Fruit fly (Drosophila melanogaster): ENCODE data around the gene CG3339.
A peak's percentile ranks its signal among the peaks of the same experiment; 100 is the strongest.

DNA sequence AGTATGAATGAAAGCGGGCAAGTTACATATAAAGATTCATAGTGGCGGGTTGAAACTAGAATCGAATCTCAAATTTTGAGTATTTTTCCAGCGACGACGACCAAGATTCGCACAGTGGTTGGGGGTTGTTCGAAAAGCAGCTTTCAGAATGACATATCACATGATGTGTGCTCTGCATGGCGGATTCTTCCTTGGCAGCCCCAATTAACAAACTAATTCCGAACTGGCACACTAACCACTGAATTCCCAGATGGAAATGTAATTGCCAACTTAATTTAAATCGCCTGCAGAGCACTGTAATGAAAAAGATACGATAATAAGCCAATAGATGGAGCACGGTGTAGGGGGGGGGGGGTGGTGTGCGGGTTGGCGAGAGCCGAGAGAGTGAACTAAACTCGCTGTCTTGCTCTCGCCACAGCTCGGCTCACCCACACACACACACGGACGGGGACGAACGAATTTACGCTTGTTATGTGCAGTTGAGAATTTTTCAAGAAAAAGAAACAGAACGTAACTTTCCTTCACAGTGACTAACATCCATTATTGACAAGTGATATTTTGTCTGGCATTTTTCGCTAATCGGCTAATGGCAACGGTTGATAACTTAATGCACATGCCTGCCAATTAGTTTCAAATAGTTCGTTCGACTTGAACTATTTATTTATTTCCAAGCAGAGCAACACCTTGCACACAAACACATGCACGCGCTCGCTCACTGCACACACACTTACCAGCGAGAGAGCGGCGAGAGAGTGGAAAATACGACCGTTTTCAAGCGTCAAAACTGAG lies 40.9 kb downstream of the CG3339 start:
- peak; percentile 93 for TF ChIP-seq Hnf4 (GFP tag; optimal IDR thresholded peaks at IDR 0.05)
- peak; percentile 97 for TF ChIP-seq h (GFP tag; optimal IDR thresholded peaks at IDR 0.05)
- no peak for TF ChIP-seq Dfd (GFP tag; optimal IDR thresholded peaks at IDR 0.05)
- TF ChIP-seq br (GFP tag; optimal IDR thresholded peaks at IDR 0.05), result peak; percentile 97
- peak; percentile 73 for TF ChIP-seq sv (GFP tag; optimal IDR thresholded peaks at IDR 0.05)
- TF ChIP-seq Hr78 (GFP tag; optimal IDR thresholded peaks at IDR 0.05), result no peak
- peak; percentile 36 for TF ChIP-seq Hr83 (GFP tag; optimal IDR thresholded peaks at IDR 0.05; ENCODE audit: poor library complexity, severe bottlenecking)
- peak; percentile 80 for TF ChIP-seq Jra (GFP tag; optimal IDR thresholded peaks at IDR 0.05)
- TF ChIP-seq Mio (GFP tag; optimal IDR thresholded peaks at IDR 0.05), result peak; percentile 91
- TF ChIP-seq Vsx2 (GFP tag; optimal IDR thresholded peaks at IDR 0.05; ENCODE audit: partially characterized antibody), result no peak
